Fruit fly (Drosophila melanogaster) whole organism, embryonic: ENCODE results near the gene rho-5.

Source experiments
- Bgb ChIP-seq: fragments of 200-800 bp; sonication (Bioruptor generic); IDR thresholded peaks from 2 replicates; pipeline ENCODE4 v1.3.6; 2022; ENCODE audit warnings: missing biosample characterization, missing genetic modification characterization; ENCODE audit not compliant: partially characterized antibody
- CG1024 ChIP-seq: fragments of 200-800 bp; sonication (Bioruptor generic); IDR thresholded peaks from 2 replicates; pipeline ENCODE4 v1.3.6; 2022; ENCODE audit warnings: missing biosample characterization, missing genetic modification characterization
- CG11398 ChIP-seq: fragments of 200-800 bp; sonication (Bioruptor generic); optimal IDR thresholded peaks from 2 replicates; lab custom pipeline; 2016; ENCODE audit warnings: missing biosample characterization, missing genetic modification characterization
- CG12391 ChIP-seq: fragments of 200-800 bp; sonication (Bioruptor generic); optimal IDR thresholded peaks from 3 replicates; lab custom pipeline; 2018; ENCODE audit warnings: missing biosample characterization, mild to moderate bottlenecking, missing genetic modification characterization, moderate library complexity
- CG14014 ChIP-seq: fragments of 200-800 bp; sonication (Bioruptor generic); IDR thresholded peaks from 2 replicates; pipeline ENCODE4 v1.3.6; 2022; ENCODE audit warnings: missing biosample characterization, missing genetic modification characterization
- CG14710 ChIP-seq: fragments of 200-800 bp; sonication (Bioruptor generic); optimal IDR thresholded peaks from 3 replicates; lab custom pipeline; 2019; ENCODE audit warnings: missing biosample characterization, mild to moderate bottlenecking, missing genetic modification characterization, moderate library complexity
- CG15073 ChIP-seq: fragments of 200-800 bp; sonication (Bioruptor generic); optimal IDR thresholded peaks from 2 replicates; lab custom pipeline; 2016; ENCODE audit warnings: missing biosample characterization, missing genetic modification characterization
- CG15269 ChIP-seq: fragments of 200-800 bp; sonication (Bioruptor generic); optimal IDR thresholded peaks from 2 replicates; lab custom pipeline; 2018; ENCODE audit warnings: missing biosample characterization, mild to moderate bottlenecking, missing genetic modification characterization, moderate library complexity
- CG1603 ChIP-seq: fragments of 200-800 bp; sonication (Bioruptor generic); optimal IDR thresholded peaks from 2 replicates; lab custom pipeline; 2019; ENCODE audit warnings: missing biosample characterization, mild to moderate bottlenecking, missing genetic modification characterization, moderate library complexity
- CG1647 ChIP-seq: fragments of 200-800 bp; sonication (Bioruptor generic); optimal IDR thresholded peaks from 3 replicates; lab custom pipeline; 2016; ENCODE audit warnings: missing biosample characterization, missing genetic modification characterization
- CG17612 ChIP-seq: fragments of 200-800 bp; sonication (Bioruptor generic); IDR thresholded peaks from 2 replicates; pipeline ENCODE4 v1.3.6; 2022; ENCODE audit warnings: missing biosample characterization, missing genetic modification characterization
- CG18011 ChIP-seq: fragments of 200-800 bp; sonication (Bioruptor generic); optimal IDR thresholded peaks from 2 replicates; lab custom pipeline; 2017; ENCODE audit warnings: missing biosample characterization, missing genetic modification characterization, mild to moderate bottlenecking, moderate library complexity, missing genotype
- CG18476 ChIP-seq: fragments of 200-800 bp; sonication (Bioruptor generic); optimal IDR thresholded peaks from 2 replicates; lab custom pipeline; 2016; ENCODE audit warnings: missing biosample characterization, mild to moderate bottlenecking, missing genetic modification characterization
- CG2116 ChIP-seq: fragments of 200-800 bp; sonication (Bioruptor generic); optimal IDR thresholded peaks from 3 replicates; lab custom pipeline; 2018; ENCODE audit warnings: missing biosample characterization, mild to moderate bottlenecking, missing genetic modification characterization
- CG2202 ChIP-seq: fragments of 200-800 bp; sonication (Bioruptor generic); optimal IDR thresholded peaks from 2 replicates; lab custom pipeline; 2018; ENCODE audit warnings: missing biosample characterization, mild to moderate bottlenecking, missing genetic modification characterization
- CG30403 ChIP-seq: fragments of 200-800 bp; sonication (Bioruptor generic); optimal IDR thresholded peaks from 3 replicates; lab custom pipeline; 2016; ENCODE audit warnings: missing biosample characterization, missing genetic modification characterization
- CG4404 ChIP-seq: fragments of 200-800 bp; sonication (Bioruptor generic); IDR thresholded peaks from 2 replicates; pipeline ENCODE4 v1.3.6; 2022; ENCODE audit warnings: missing biosample characterization, missing genetic modification characterization
- CG4617 ChIP-seq: fragments of 200-800 bp; sonication (Bioruptor generic); optimal IDR thresholded peaks from 3 replicates; lab custom pipeline; 2016; ENCODE audit warnings: missing biosample characterization, missing genetic modification characterization, borderline replicate concordance
- CG6654 ChIP-seq: fragments of 200-800 bp; sonication (Bioruptor generic); optimal IDR thresholded peaks from 2 replicates; lab custom pipeline; 2017; ENCODE audit warnings: missing biosample characterization, mild to moderate bottlenecking, missing genetic modification characterization
- CG6765 ChIP-seq: fragments of 200-800 bp; sonication (Bioruptor generic); optimal IDR thresholded peaks from 3 replicates; lab custom pipeline; 2017; ENCODE audit warnings: missing biosample characterization, mild to moderate bottlenecking, missing genetic modification characterization
- CG7271 ChIP-seq: fragments of 200-800 bp; sonication (Bioruptor generic); optimal IDR thresholded peaks from 2 replicates; lab custom pipeline; 2018; ENCODE audit warnings: missing biosample characterization, mild to moderate bottlenecking, missing genetic modification characterization, moderate library complexity
- CG8765 ChIP-seq: fragments of 200-800 bp; sonication (Bioruptor generic); IDR thresholded peaks from 2 replicates; pipeline ENCODE4 v1.3.6; 2022; ENCODE audit warnings: missing biosample characterization, missing genetic modification characterization
- CG8924 ChIP-seq: fragments of 200-800 bp; optimal IDR thresholded peaks from 3 replicates; lab custom pipeline; 2019; ENCODE audit warnings: missing biosample characterization, mild to moderate bottlenecking, missing genetic modification characterization, moderate library complexity
- CoRest ChIP-seq: fragments of 200-800 bp; sonication (Bioruptor generic); optimal IDR thresholded peaks from 3 replicates; lab custom pipeline; 2018; ENCODE audit warnings: missing biosample characterization, mild to moderate bottlenecking, missing genetic modification characterization, moderate library complexity
- Dek ChIP-seq: fragments of 200-800 bp; sonication (Bioruptor generic); optimal IDR thresholded peaks from 3 replicates; lab custom pipeline; 2019; ENCODE audit warnings: missing biosample characterization, mild to moderate bottlenecking, missing genetic modification characterization, moderate library complexity
- ERR ChIP-seq: fragments of 200-800 bp; sonication (Bioruptor generic); optimal IDR thresholded peaks from 2 replicates; lab custom pipeline; 2016; ENCODE audit warnings: missing biosample characterization, missing genetic modification characterization
- Ets65A ChIP-seq: fragments of 200-800 bp; sonication (Bioruptor generic); peaks from one replicate; lab custom pipeline; 2016; ENCODE audit warnings: missing biosample characterization, missing genetic modification characterization
- MBD-R2 ChIP-seq: fragments of 200-800 bp; sonication (Bioruptor generic); IDR thresholded peaks from 2 replicates; pipeline ENCODE4 v1.3.6; 2022; ENCODE audit warnings: missing biosample characterization, missing genetic modification characterization
- MESR4 ChIP-seq: fragments of 200-800 bp; sonication (Bioruptor generic); optimal IDR thresholded peaks from 2 replicates; lab custom pipeline; 2018; ENCODE audit warnings: missing biosample characterization, mild to moderate bottlenecking, missing genetic modification characterization, moderate library complexity
- Med ChIP-seq: fragments of 200-800 bp; sonication (Bioruptor generic); peaks from one replicate; lab custom pipeline; 2016; ENCODE audit warnings: missing biosample characterization, missing genetic modification characterization, mild to moderate bottlenecking, inconsistent platforms, moderate library complexity
- Nf-YC ChIP-seq: fragments of 200-800 bp; optimal IDR thresholded peaks from 3 replicates; lab custom pipeline; 2019; ENCODE audit warnings: missing biosample characterization, mild to moderate bottlenecking, missing genetic modification characterization, moderate library complexity
- Side ChIP-seq: fragments of 200-800 bp; sonication (Bioruptor generic); optimal IDR thresholded peaks from 2 replicates; lab custom pipeline; 2016; ENCODE audit warnings: missing biosample characterization, missing genetic modification characterization
- Sry-β ChIP-seq: fragments of 200-800 bp; sonication (Bioruptor generic); optimal IDR thresholded peaks from 2 replicates; lab custom pipeline; 2018; ENCODE audit warnings: missing biosample characterization, mild to moderate bottlenecking, missing genetic modification characterization, moderate library complexity
- Sry-δ ChIP-seq: fragments of 200-800 bp; sonication (Bioruptor generic); optimal IDR thresholded peaks from 2 replicates; lab custom pipeline; 2016; ENCODE audit warnings: missing biosample characterization, missing genetic modification characterization
- Vsx1 ChIP-seq: fragments of 200-800 bp; sonication (Bioruptor generic); optimal IDR thresholded peaks from 2 replicates; lab custom pipeline; 2017; ENCODE audit warnings: missing biosample characterization, mild to moderate bottlenecking, missing genetic modification characterization, missing genetic modification reagents
- bab2 ChIP-seq: fragments of 200-800 bp; sonication (Bioruptor generic); optimal IDR thresholded peaks from 2 replicates; lab custom pipeline; 2016; ENCODE audit warnings: missing biosample characterization, missing genetic modification characterization
- bcd ChIP-seq: fragments of 200-800 bp; sonication (Bioruptor generic); optimal IDR thresholded peaks from 2 replicates; lab custom pipeline; 2017; ENCODE audit warnings: missing biosample characterization, mild to moderate bottlenecking, missing genetic modification characterization
- cad ChIP-seq: fragments of >200 bp; optimal IDR thresholded peaks from 2 replicates; lab custom pipeline; 2017; ENCODE audit warnings: missing biosample characterization, missing genetic modification characterization
- ci ChIP-seq: fragments of 200-800 bp; sonication (Bioruptor generic); IDR thresholded peaks from 3 replicates; pipeline ENCODE4 v1.3.6; 2022; ENCODE audit warnings: missing biosample characterization, missing genetic modification characterization
- esg ChIP-seq: fragments of 200-800 bp; sonication (Bioruptor generic); conservative IDR thresholded peaks from 2 replicates; pipeline ENCODE4 v1.3.6; 2022; ENCODE audit warnings: missing biosample characterization, missing genetic modification characterization
- eve ChIP-seq, 2 experiments: fragments of >200 bp; optimal IDR thresholded peaks; 2 replicates each; lab custom pipeline; 2017; ENCODE audit warnings: missing biosample characterization in 2 of 2, missing genetic modification characterization in 2 of 2
- gfzf ChIP-seq: fragments of 200-800 bp; sonication (Bioruptor generic); optimal IDR thresholded peaks from 2 replicates; lab custom pipeline; 2016; ENCODE audit warnings: missing biosample characterization, mild to moderate bottlenecking, missing genetic modification characterization, moderate library complexity
- gt ChIP-seq: fragments of 200-800 bp; sonication (Bioruptor generic); IDR thresholded peaks from 2 replicates; pipeline ENCODE4 v1.3.6; 2022; ENCODE audit warnings: missing biosample characterization, missing genetic modification characterization
- nom ChIP-seq: fragments of 200-800 bp; sonication (Bioruptor generic); optimal IDR thresholded peaks from 2 replicates; lab custom pipeline; 2017; ENCODE audit warnings: missing biosample characterization, missing genetic modification characterization, mild to moderate bottlenecking, moderate library complexity, missing genetic modification reagents
- row ChIP-seq: fragments of 200-800 bp; sonication (Bioruptor generic); IDR thresholded peaks from 3 replicates; pipeline ENCODE4 v1.3.6; 2022; ENCODE audit warnings: missing biosample characterization, missing genetic modification characterization
- sens ChIP-seq: fragments of 200-800 bp; sonication (Bioruptor generic); peaks from one replicate; lab custom pipeline; 2016; ENCODE audit warnings: missing biosample characterization, missing genetic modification characterization
- stwl ChIP-seq: fragments of 200-800 bp; sonication (Bioruptor generic); optimal IDR thresholded peaks from 3 replicates; lab custom pipeline; 2018; ENCODE audit warnings: missing biosample characterization, mild to moderate bottlenecking, missing genetic modification characterization, moderate library complexity
- tgo ChIP-seq: fragments of 200-800 bp; sonication (Bioruptor generic); IDR thresholded peaks from 3 replicates; pipeline ENCODE4 v1.3.6; 2022; ENCODE audit warnings: missing biosample characterization, missing genetic modification characterization
- tio ChIP-seq: fragments of 200-800 bp; sonication (Bioruptor generic); optimal IDR thresholded peaks from 2 replicates; lab custom pipeline; 2017; ENCODE audit warnings: missing biosample characterization, missing genetic modification characterization, inconsistent platforms
- trem ChIP-seq: fragments of 200-800 bp; optimal IDR thresholded peaks from 3 replicates; lab custom pipeline; 2019; ENCODE audit warnings: missing biosample characterization, mild to moderate bottlenecking, missing genetic modification characterization, moderate library complexity

rho-5 gene

DNA sequence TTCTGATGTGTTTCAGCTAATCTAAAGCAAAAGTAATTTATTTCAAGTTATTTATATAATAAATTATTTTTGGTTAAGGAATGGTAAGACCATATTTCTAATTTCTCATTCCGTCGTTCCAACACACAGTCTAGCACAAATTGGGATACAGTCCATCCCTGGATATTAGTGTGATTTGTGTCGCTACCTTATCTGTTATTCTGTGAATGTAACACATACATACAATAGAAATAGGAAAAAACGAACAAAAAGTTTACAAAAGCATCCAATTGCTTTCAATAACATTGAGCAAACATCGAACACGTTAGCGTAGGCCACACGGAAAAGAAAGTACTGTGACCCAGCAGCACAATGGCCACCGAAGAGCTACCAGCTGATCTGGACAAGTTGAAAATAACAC is 7.2 kb downstream of the rho-5 start, which contains the start of gene CG5056 (continued):
- TF ChIP-seq Vsx1 (GFP tag; lab: Kevin White, UChicago) (no peak), Side (GFP tag; lab: Kevin White, UChicago) (no peak), CG15269 (tag; lab: Kevin White, UChicago) (no peak), bcd (GFP tag; lab: Kevin White, UChicago) (no peak), Bgb (GFP tag; lab: Robert Waterston, UW) (no peak; the same call in 1 of the 2 replicates), ERR (GFP tag; lab: Kevin White, UChicago) (no peak), Ets65A (GFP tag; lab: Kevin White, UChicago) (no peak), CG18476 (GFP tag; lab: Kevin White, UChicago) (no peak), CG14014 (GFP tag; lab: Robert Waterston, UW) (no peak), tio (GFP tag; lab: Kevin White, UChicago) (no peak), CG7271 (tag; lab: Kevin White, UChicago) (peak; percentile 11), CG1647 (GFP tag; lab: Kevin White, UChicago) (no peak), CG17612 (GFP tag; lab: Robert Waterston, UW) (no peak), cad (GFP tag; lab: Kevin White, UChicago) (no peak), CG30403 (GFP tag; lab: Kevin White, UChicago) (no peak), CG12391 (peak; percentile 47), CG8765 (GFP tag; lab: Robert Waterston, UW) (no peak), CG4617 (GFP tag; lab: Kevin White, UChicago) (peak; percentile 94)

DNA sequence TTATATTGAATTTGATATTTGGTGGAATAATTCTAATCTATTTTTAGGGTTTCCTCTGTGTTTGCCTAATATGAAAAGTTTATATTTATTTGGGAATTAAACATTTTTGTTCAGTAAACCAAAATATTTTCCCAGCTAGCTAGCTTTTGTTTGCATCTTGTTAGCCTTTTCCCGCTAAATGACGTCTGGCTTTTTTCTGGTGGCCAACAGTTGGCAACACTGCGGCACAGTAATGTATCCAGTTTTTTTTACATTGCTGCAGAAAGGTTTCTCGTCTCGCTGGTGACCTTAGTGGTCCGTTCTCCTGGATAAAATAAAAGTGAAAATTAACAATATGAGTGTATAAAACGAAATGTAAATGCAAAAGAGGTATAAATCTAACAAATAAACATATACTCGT is 9.5 kb downstream of the rho-5 start, which contains the start of gene lft:
lft (plus strand) TSS at position 243 of the 400 bp plus-strand sequence.
- TF ChIP-seq CG8924 (tag; lab: Kevin White, UChicago) = peak; percentile 31
- peak; percentile 3 for TF ChIP-seq CG14710 (tag; lab: Kevin White, UChicago)
- TF ChIP-seq Dek (tag; lab: Kevin White, UChicago) = no peak
- peak; percentile 36 for TF ChIP-seq Sry-δ
- TF ChIP-seq CG4617 (GFP tag; lab: Kevin White, UChicago) = peak; percentile 8
- TF ChIP-seq CG6765 (GFP tag; lab: Kevin White, UChicago) = no peak
- no peak for TF ChIP-seq bab2 (GFP tag; lab: Kevin White, UChicago)
- TF ChIP-seq sens (GFP tag; lab: Kevin White, UChicago) = peak; percentile 30
- TF ChIP-seq CG18011 (GFP tag; lab: Kevin White, UChicago) = peak; percentile 81
- 0 out of 3 replicates have a peak, but pooled peaks have one; percentile 24 for TF ChIP-seq ci (GFP tag; lab: Robert Waterston, UW)
- TF ChIP-seq trem (tag; lab: Kevin White, UChicago) = peak; percentile 42
- TF ChIP-seq gfzf (GFP tag; lab: Kevin White, UChicago) = peak; percentile 48
- peak; percentile 2 for TF ChIP-seq nom (GFP tag; lab: Kevin White, UChicago)
- peak; percentile 51 for TF ChIP-seq CG1603
- no peak for TF ChIP-seq esg (GFP tag; lab: Robert Waterston, UW)
- TF ChIP-seq Nf-YC (tag; lab: Kevin White, UChicago) = peak; percentile 3
- no peak for TF ChIP-seq CG2202 (tag; lab: Kevin White, UChicago)
- TF ChIP-seq eve (GFP tag; optimal IDR thresholded peaks at IDR 0.05; lab: Kevin White, UChicago) = no peak
- TF ChIP-seq tgo (GFP tag; lab: Robert Waterston, UW) = no peak
- TF ChIP-seq MBD-R2 (GFP tag; lab: Robert Waterston, UW) = 0 out of 2 replicates have a peak, but pooled peaks have one; percentile 30
- no peak for TF ChIP-seq CG15073
- TF ChIP-seq Sry-β = peak; percentile 90
- no peak for TF ChIP-seq CG4404
- peak; percentile 8 for TF ChIP-seq CoRest (tag; lab: Kevin White, UChicago)
- no peak for TF ChIP-seq gt (GFP tag; lab: Robert Waterston, UW)
- peak; percentile 55; the same call in 2 of the 3 replicates for TF ChIP-seq row (GFP tag; lab: Robert Waterston, UW)
- peak; percentile 7 for TF ChIP-seq stwl (tag; lab: Kevin White, UChicago)
- peak; percentile 52 for TF ChIP-seq MESR4 (GFP tag; lab: Kevin White, UChicago)
- TF ChIP-seq CG1024 = no peak
- TF ChIP-seq Med (GFP tag; lab: Kevin White, UChicago) = peak; percentile 73
- TF ChIP-seq CG6654 (GFP tag; lab: Kevin White, UChicago) = no peak
- no peak for TF ChIP-seq Vsx1 (GFP tag; lab: Kevin White, UChicago)
- TF ChIP-seq CG2116 = peak; percentile 16
- no peak for TF ChIP-seq CG11398 (GFP tag; lab: Kevin White, UChicago)
